Fruit fly (Drosophila melanogaster): ENCODE results near the gene CG13926.

Gene CG13926

dm6 chr3L:1618116-1618727, at the start of gene CG13926, which contains the start of the genes ABCB7 and CG33230 (continued):
- TF ChIP-seq exex (tag; optimal IDR thresholded peaks at IDR 0.05) (peak; percentile 39), Dbx (GFP tag; IDR thresholded peaks at IDR 0.05) (0 out of 3 replicates have a peak, but pooled peaks have one; percentile 42), crc (GFP tag; optimal IDR thresholded peaks at IDR 0.05) (no peak), CG6854 (GFP tag; optimal IDR thresholded peaks at IDR 0.05) (no peak), sna (GFP tag; IDR thresholded peaks at IDR 0.05; ENCODE audit: partially characterized antibody) (no peak), Nf-YB (GFP tag; optimal IDR thresholded peaks at IDR 0.05) (no peak), CrebB (tag; optimal IDR thresholded peaks at IDR 0.05) (no peak), CG16815 (GFP tag; optimal IDR thresholded peaks at IDR 0.05) (no peak), CG10959 (GFP tag; IDR thresholded peaks at IDR 0.05) (no peak), CG34422 (GFP tag; IDR thresholded peaks at IDR 0.05) (peak; percentile 60; the same call in 2 of the 3 replicates), CG12391 (tag; optimal IDR thresholded peaks at IDR 0.05) (peak; percentile 55), ara (GFP tag; IDR thresholded peaks at IDR 0.05) (no peak), CG7556 (GFP tag; optimal IDR thresholded peaks at IDR 0.05) (no peak), lov (optimal IDR thresholded peaks at IDR 0.05) (no peak), lov (GFP tag; IDR thresholded peaks at IDR 0.05) (no peak), CG14667 (GFP tag; IDR thresholded peaks at IDR 0.05) (no peak), sisA (GFP tag; IDR thresholded peaks at IDR 0.05) (0 out of 2 replicates have a peak, but pooled peaks have one; percentile 19), esg (GFP tag; conservative IDR thresholded peaks at IDR 0.05) (no peak), fru (optimal IDR thresholded peaks at IDR 0.05) (no peak), CG17361 (GFP tag; IDR thresholded peaks at IDR 0.05) (no peak; the same call in 2 of the 3 replicates), chn (GFP tag; optimal IDR thresholded peaks at IDR 0.05) (no peak), Max (GFP tag; optimal IDR thresholded peaks at IDR 0.05) (peak; percentile 44), vvl (GFP tag; IDR thresholded peaks at IDR 0.05) (peak; percentile 32; the same call in 1 of the 2 replicates), Optix (GFP tag; IDR thresholded peaks at IDR 0.05) (no peak), CG12071 (GFP tag; optimal IDR thresholded peaks at IDR 0.05) (no peak), Gsc (GFP tag; IDR thresholded peaks at IDR 0.05) (no peak), Elba2 (GFP tag; optimal IDR thresholded peaks at IDR 0.05) (no peak), slbo (GFP tag; IDR thresholded peaks at IDR 0.05) (peak; percentile 39; the same call in 1 of the 2 replicates), Six4 (GFP tag; optimal IDR thresholded peaks at IDR 0.05) (no peak), Lhr (GFP tag; optimal IDR thresholded peaks at IDR 0.05) (peak; percentile 8), CG10654 (GFP tag; optimal IDR thresholded peaks at IDR 0.05) (no peak), CG2120 (GFP tag; optimal IDR thresholded peaks at IDR 0.05) (peak; percentile 71), shn (GFP tag; optimal IDR thresholded peaks at IDR 0.05) (no peak), sd (tag; optimal IDR thresholded peaks at IDR 0.05) (no peak), CoRest (tag; optimal IDR thresholded peaks at IDR 0.05) (peak; percentile 52), disco-r (GFP tag; optimal IDR thresholded peaks at IDR 0.05) (no peak), CG9609 (GFP tag; optimal IDR thresholded peaks at IDR 0.05) (no peak), CG33557 (GFP tag; optimal IDR thresholded peaks at IDR 0.05) (no peak), knrl (GFP tag; IDR thresholded peaks at IDR 0.05; ENCODE audit: partially characterized antibody) (peak; percentile 71), CG6813 (GFP tag; optimal IDR thresholded peaks at IDR 0.05) (no peak), Vsx1 (GFP tag; optimal IDR thresholded peaks at IDR 0.05) (no peak), CG16779 (GFP tag; IDR thresholded peaks at IDR 0.05) (no peak), zfh1 (GFP tag; IDR thresholded peaks at IDR 0.05) (no peak), CG18619 (GFP tag; optimal IDR thresholded peaks at IDR 0.05) (peak; percentile 14), CG15269 (tag; optimal IDR thresholded peaks at IDR 0.05) (no peak), nerfin-2 (GFP tag; IDR thresholded peaks at IDR 0.05; ENCODE audit: partially characterized antibody) (0 out of 2 replicates have a peak, but pooled peaks have one; percentile 16), schlank (tag; optimal IDR thresholded peaks at IDR 0.05) (no peak), CG5245 (GFP tag; optimal IDR thresholded peaks at IDR 0.05) (peak; percentile 14), sob (GFP tag; IDR thresholded peaks at IDR 0.05) (no peak), Doc2 (GFP tag; IDR thresholded peaks at IDR 0.05) (no peak), CG2875 (GFP tag; optimal IDR thresholded peaks at IDR 0.05) (no peak)
